Worm (Caenorhabditis elegans) whole organism, midembryonic: ENCODE measurements around the gene T04F8.2.

Experiments
- T22C8.4 ChIP-seq: fragments of 200-800 bp; sonication (Bioruptor generic); IDR thresholded peaks from 2 replicates; pipeline ENCODE4 v1.3.6; 2022; ENCODE audit warnings: missing genetic modification characterization, missing compliant biosample characterization
- med-1 ChIP-seq: sonication (generic microtip); optimal IDR thresholded peaks from 2 replicates; lab custom pipeline; 2017; ENCODE audit warnings: missing genetic modification characterization, mild to moderate bottlenecking, missing compliant biosample characterization, antibody characterized with exemption, missing genetic modification reagents; ENCODE audit not compliant: insufficient read depth
- ref-1 ChIP-seq: fragments of 200-800 bp; sonication (Bioruptor generic); conservative IDR thresholded peaks from 2 replicates; pipeline ENCODE4 v1.3.6; 2022; ENCODE audit warnings: missing genetic modification reagents, missing genetic modification characterization, missing compliant biosample characterization
- tab-1 ChIP-seq: fragments of 200-800 bp; sonication (Bioruptor generic); IDR thresholded peaks from 2 replicates; pipeline ENCODE4 v1.3.6; 2022; ENCODE audit warnings: missing genetic modification characterization, missing compliant biosample characterization
- ztf-23 ChIP-seq: fragments of 200-800 bp; sonication (Bioruptor generic); IDR thresholded peaks from 2 replicates; pipeline ENCODE4 v1.3.6; 2022; ENCODE audit warnings: missing genetic modification reagents, missing genetic modification characterization, missing compliant biosample characterization
- ztf-29 ChIP-seq: fragments of 200-800 bp; sonication (Bioruptor generic); IDR thresholded peaks from 2 replicates; pipeline ENCODE4 v1.3.6; 2022; ENCODE audit warnings: missing genetic modification reagents, missing genetic modification characterization, missing compliant biosample characterization

DNA sequence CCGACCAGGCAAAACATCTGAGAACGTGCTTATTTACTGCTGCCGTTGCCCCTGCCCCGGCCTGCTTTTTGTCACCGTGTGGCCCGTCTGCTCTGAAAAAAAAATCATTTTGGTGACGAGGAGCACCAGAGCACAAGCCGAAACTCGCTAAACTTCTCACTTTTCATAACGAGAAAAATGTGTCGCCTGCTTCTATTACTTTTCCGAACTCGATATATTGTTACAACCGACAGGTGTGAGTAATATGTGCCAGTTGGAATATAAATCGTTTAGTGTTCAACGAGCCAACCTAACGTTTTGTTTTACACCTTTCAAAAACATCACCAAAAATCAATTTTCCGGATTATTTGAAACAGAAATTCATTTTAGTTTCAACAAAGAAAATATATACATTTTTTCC is 18.6 kb downstream of the T04F8.2 start:
- TF ChIP-seq ztf-23 (GFP tag; lab: Robert Waterston, UW) = no peak
- no peak for TF ChIP-seq ref-1
- TF ChIP-seq ztf-29 (GFP tag; lab: Robert Waterston, UW) = no peak
- no peak for TF ChIP-seq tab-1 (GFP tag; lab: Robert Waterston, UW)
- TF ChIP-seq med-1 (GFP tag; lab: Kevin White, UChicago) = no peak
- TF ChIP-seq T22C8.4 = no peak
